Fruit fly (Drosophila melanogaster) whole organism, embryonic: ENCODE results near the gene CG32793.

Source experiments
- Atf6 ChIP-seq: fragments of 200-800 bp; sonication (Bioruptor generic); IDR thresholded peaks from 2 replicates; pipeline ENCODE4 v1.3.6; 2022; ENCODE audit warnings: missing biosample characterization, missing genetic modification characterization
- CG1024 ChIP-seq: fragments of 200-800 bp; sonication (Bioruptor generic); IDR thresholded peaks from 2 replicates; pipeline ENCODE4 v1.3.6; 2022; ENCODE audit warnings: missing biosample characterization, missing genetic modification characterization
- CG11504 ChIP-seq: fragments of 200-800 bp; sonication (Bioruptor generic); optimal IDR thresholded peaks from 3 replicates; lab custom pipeline; 2019; ENCODE audit warnings: missing biosample characterization, mild to moderate bottlenecking, missing genetic modification characterization, moderate library complexity
- CG13296 ChIP-seq: fragments of 200-800 bp; sonication (Bioruptor generic); optimal IDR thresholded peaks from 3 replicates; lab custom pipeline; 2018; ENCODE audit warnings: missing biosample characterization, mild to moderate bottlenecking, missing genetic modification characterization
- CG15514 ChIP-seq: fragments of 200-800 bp; sonication (Bioruptor generic); optimal IDR thresholded peaks from 3 replicates; lab custom pipeline; 2017; ENCODE audit warnings: missing biosample characterization, missing genetic modification characterization, mild to moderate bottlenecking, moderate library complexity, missing genetic modification reagents
- CG17328 ChIP-seq: fragments of 200-800 bp; sonication (Bioruptor generic); IDR thresholded peaks from 2 replicates; pipeline ENCODE4 v1.3.6; 2022; ENCODE audit warnings: missing biosample characterization, missing genetic modification characterization
- CG17361 ChIP-seq: fragments of 200-800 bp; sonication (Bioruptor generic); IDR thresholded peaks from 3 replicates; pipeline ENCODE4 v1.3.6; 2022; ENCODE audit warnings: missing biosample characterization, missing genetic modification characterization
- CG1832 ChIP-seq: fragments of 200-800 bp; sonication (Bioruptor generic); optimal IDR thresholded peaks from 2 replicates; lab custom pipeline; 2017; ENCODE audit warnings: missing biosample characterization, mild to moderate bottlenecking, missing genetic modification characterization, inconsistent platforms
- CG2199 ChIP-seq: fragments of 200-800 bp; sonication (Bioruptor generic); IDR thresholded peaks from 3 replicates; pipeline ENCODE4 v1.3.6; 2022; ENCODE audit warnings: missing biosample characterization, missing genetic modification characterization
- CG31365 ChIP-seq: fragments of 200-800 bp; sonication (Bioruptor generic); optimal IDR thresholded peaks from 2 replicates; lab custom pipeline; 2018; ENCODE audit warnings: missing biosample characterization, mild to moderate bottlenecking, missing genetic modification characterization
- CG5180 ChIP-seq: fragments of 200-800 bp; sonication (Bioruptor generic); optimal IDR thresholded peaks from 3 replicates; lab custom pipeline; 2017; ENCODE audit warnings: missing biosample characterization, missing genetic modification characterization, mild to moderate bottlenecking, moderate library complexity, missing genetic modification reagents
- CG6175 ChIP-seq: fragments of 200-800 bp; sonication (Bioruptor generic); IDR thresholded peaks from 3 replicates; pipeline ENCODE4 v1.3.6; 2022; ENCODE audit warnings: missing biosample characterization, missing genetic modification characterization
- CG7745 ChIP-seq: fragments of 200-800 bp; sonication (Bioruptor generic); optimal IDR thresholded peaks from 2 replicates; lab custom pipeline; 2018; ENCODE audit warnings: missing biosample characterization, mild to moderate bottlenecking, missing genetic modification characterization, moderate library complexity
- CG8281 ChIP-seq: fragments of 200-800 bp; sonication (Bioruptor generic); optimal IDR thresholded peaks from 2 replicates; lab custom pipeline; 2018; ENCODE audit warnings: missing biosample characterization, mild to moderate bottlenecking, missing genetic modification characterization, moderate library complexity
- CG8290 ChIP-seq, 3 experiments: fragments of 200-800 bp; sonication (Bioruptor generic); optimal IDR thresholded peaks; 2 replicates each; lab custom pipeline; 2016 to 2019; ENCODE audit warnings: missing biosample characterization in 3 of 3, missing genetic modification characterization in 3 of 3, mild to moderate bottlenecking in 2 of 3, moderate library complexity in 1 of 3
- CG8944 ChIP-seq: fragments of 200-800 bp; sonication (Bioruptor generic); optimal IDR thresholded peaks from 3 replicates; lab custom pipeline; 2016; ENCODE audit warnings: missing biosample characterization, missing genetic modification characterization
- Deaf1 ChIP-seq: fragments of 200-800 bp; optimal IDR thresholded peaks from 3 replicates; lab custom pipeline; 2019; ENCODE audit warnings: missing biosample characterization, mild to moderate bottlenecking, missing genetic modification characterization, moderate library complexity
- Dek ChIP-seq: fragments of 200-800 bp; sonication (Bioruptor generic); optimal IDR thresholded peaks from 3 replicates; lab custom pipeline; 2019; ENCODE audit warnings: missing biosample characterization, mild to moderate bottlenecking, missing genetic modification characterization, moderate library complexity
- GATAe ChIP-seq: fragments of 200-800 bp; sonication (Bioruptor generic); conservative IDR thresholded peaks from 2 replicates; pipeline ENCODE4 v1.3.6; 2022; ENCODE audit warnings: missing biosample characterization, missing genetic modification characterization
- HLH3B ChIP-seq: fragments of 200-800 bp; sonication (Bioruptor generic); IDR thresholded peaks from 2 replicates; pipeline ENCODE4 v1.3.6; 2022; ENCODE audit warnings: missing biosample characterization, missing genetic modification characterization
- HmgZ ChIP-seq: fragments of 200-800 bp; sonication (Bioruptor generic); optimal IDR thresholded peaks from 2 replicates; lab custom pipeline; 2018; ENCODE audit warnings: missing biosample characterization, mild to moderate bottlenecking, missing genetic modification characterization
- Jarid2 ChIP-seq: fragments of 200-800 bp; sonication (Bioruptor generic); optimal IDR thresholded peaks from 3 replicates; lab custom pipeline; 2017; ENCODE audit warnings: mild to moderate bottlenecking, missing biosample characterization, missing genetic modification reagents, missing genetic modification characterization
- Med ChIP-seq: fragments of 200-800 bp; sonication (Bioruptor generic); peaks from one replicate; lab custom pipeline; 2016; ENCODE audit warnings: missing biosample characterization, missing genetic modification characterization, mild to moderate bottlenecking, inconsistent platforms, moderate library complexity
- Opbp ChIP-seq: fragments of 200-800 bp; sonication (Bioruptor generic); IDR thresholded peaks from 3 replicates; pipeline ENCODE4 v1.3.6; 2022; ENCODE audit warnings: missing biosample characterization, missing genetic modification characterization; ENCODE audit not compliant: partially characterized antibody
- Vsx1 ChIP-seq: fragments of 200-800 bp; sonication (Bioruptor generic); optimal IDR thresholded peaks from 2 replicates; lab custom pipeline; 2017; ENCODE audit warnings: missing biosample characterization, mild to moderate bottlenecking, missing genetic modification characterization, missing genetic modification reagents
- abd-A ChIP-seq: fragments of 200-800 bp; sonication (Bioruptor generic); optimal IDR thresholded peaks from 3 replicates; lab custom pipeline; 2019; ENCODE audit warnings: missing biosample characterization, mild to moderate bottlenecking, missing genetic modification characterization, moderate library complexity
- bab2 ChIP-seq: fragments of 200-800 bp; sonication (Bioruptor generic); optimal IDR thresholded peaks from 2 replicates; lab custom pipeline; 2016; ENCODE audit warnings: missing biosample characterization, missing genetic modification characterization
- bbx ChIP-seq: fragments of 200-800 bp; sonication (Bioruptor generic); IDR thresholded peaks from 2 replicates; pipeline ENCODE4 v1.3.6; 2022; ENCODE audit warnings: missing biosample characterization, missing genetic modification characterization; ENCODE audit not compliant: partially characterized antibody
- ci ChIP-seq: fragments of 200-800 bp; sonication (Bioruptor generic); IDR thresholded peaks from 3 replicates; pipeline ENCODE4 v1.3.6; 2022; ENCODE audit warnings: missing biosample characterization, missing genetic modification characterization
- da ChIP-seq: fragments of 200-800 bp; sonication (Bioruptor generic); optimal IDR thresholded peaks from 2 replicates; lab custom pipeline; 2016; ENCODE audit warnings: missing biosample characterization, missing genetic modification characterization
- dmrt99B ChIP-seq: fragments of 200-800 bp; sonication (Bioruptor generic); optimal IDR thresholded peaks from 2 replicates; lab custom pipeline; 2018; ENCODE audit warnings: missing biosample characterization, mild to moderate bottlenecking, missing genetic modification characterization, moderate library complexity
- en ChIP-seq: fragments of 200-800 bp; sonication (Bioruptor generic); optimal IDR thresholded peaks from 2 replicates; lab custom pipeline; 2016; ENCODE audit warnings: missing biosample characterization, missing genetic modification characterization
- ewg ChIP-seq: fragments of 200-800 bp; sonication (Bioruptor generic); optimal IDR thresholded peaks from 3 replicates; lab custom pipeline; 2017; ENCODE audit warnings: mild to moderate bottlenecking, missing biosample characterization, missing genetic modification reagents, missing genetic modification characterization
- gce ChIP-seq: fragments of 200-800 bp; sonication (Bioruptor generic); IDR thresholded peaks from 3 replicates; pipeline ENCODE4 v1.3.6; 2022; ENCODE audit warnings: missing biosample characterization, missing genetic modification characterization
- her ChIP-seq: fragments of 200-800 bp; sonication (Bioruptor generic); optimal IDR thresholded peaks from 2 replicates; lab custom pipeline; 2016; ENCODE audit warnings: missing biosample characterization, missing genetic modification characterization
- kni ChIP-seq: fragments of 200-800 bp; sonication (Bioruptor generic); optimal IDR thresholded peaks from 3 replicates; lab custom pipeline; 2017; ENCODE audit warnings: mild to moderate bottlenecking, missing biosample characterization, missing genetic modification reagents, missing genetic modification characterization
- nau ChIP-seq: fragments of 200-800 bp; sonication (Bioruptor generic); optimal IDR thresholded peaks from 3 replicates; lab custom pipeline; 2017; ENCODE audit warnings: missing biosample characterization, mild to moderate bottlenecking, missing genetic modification characterization, missing genetic modification reagents
- sens ChIP-seq: fragments of 200-800 bp; sonication (Bioruptor generic); peaks from one replicate; lab custom pipeline; 2016; ENCODE audit warnings: missing biosample characterization, missing genetic modification characterization
- sqz ChIP-seq: fragments of 200-800 bp; sonication (Bioruptor generic); optimal IDR thresholded peaks from 3 replicates; lab custom pipeline; 2018; ENCODE audit warnings: missing biosample characterization, mild to moderate bottlenecking, missing genetic modification characterization
- sr ChIP-seq: fragments of 200-800 bp; sonication (Bioruptor generic); IDR thresholded peaks from 3 replicates; pipeline ENCODE4 v1.3.6; 2022; ENCODE audit warnings: missing biosample characterization, missing genetic modification characterization
- tap ChIP-seq: fragments of 200-800 bp; optimal IDR thresholded peaks from 3 replicates; lab custom pipeline; 2019; ENCODE audit warnings: missing biosample characterization, mild to moderate bottlenecking, missing genetic modification characterization, moderate library complexity
- vvl ChIP-seq: fragments of 200-800 bp; sonication (Bioruptor generic); IDR thresholded peaks from 2 replicates; pipeline ENCODE4 v1.3.6; 2022; ENCODE audit warnings: missing biosample characterization, missing genetic modification characterization
- zfh1 ChIP-seq: fragments of 200-800 bp; sonication (Bioruptor generic); IDR thresholded peaks from 3 replicates; pipeline ENCODE4 v1.3.6; 2022; ENCODE audit warnings: missing biosample characterization, missing genetic modification characterization

The CG32793 gene

DNA sequence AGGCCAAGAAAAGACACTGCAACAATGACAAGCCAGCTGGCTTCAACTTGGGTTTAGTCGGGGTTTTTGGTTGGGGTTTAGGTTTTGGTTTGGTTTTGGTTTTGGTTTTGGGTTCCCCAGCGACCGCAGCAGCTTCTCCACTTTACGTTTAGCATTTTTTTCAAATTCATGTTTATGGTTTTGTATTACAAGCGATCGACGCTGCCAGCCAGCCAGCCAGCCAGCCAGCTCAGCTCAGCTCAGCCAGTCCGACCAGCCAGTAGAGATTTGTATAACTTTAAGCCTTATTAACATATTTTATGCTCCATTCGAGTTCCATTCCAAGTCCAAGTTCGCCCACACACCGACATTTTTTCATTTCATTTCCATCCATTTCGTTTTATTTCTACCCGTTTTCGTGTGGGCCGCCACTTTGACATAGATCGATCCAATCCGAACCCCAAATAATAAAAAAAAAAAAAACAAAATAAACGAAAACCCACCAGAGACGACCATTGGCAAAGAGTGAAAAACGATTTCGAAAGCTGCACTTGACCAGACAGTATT, 34.3 kb downstream of the CG32793 start (continued):
- TF ChIP-seq dmrt99B (no peak), her (GFP tag; lab: Kevin White, UChicago) (no peak), Vsx1 (GFP tag; lab: Kevin White, UChicago) (no peak), ewg (no peak), HmgZ (no peak), CG13296 (GFP tag; lab: Kevin White, UChicago) (no peak), CG8944 (GFP tag; lab: Kevin White, UChicago) (no peak)

DNA sequence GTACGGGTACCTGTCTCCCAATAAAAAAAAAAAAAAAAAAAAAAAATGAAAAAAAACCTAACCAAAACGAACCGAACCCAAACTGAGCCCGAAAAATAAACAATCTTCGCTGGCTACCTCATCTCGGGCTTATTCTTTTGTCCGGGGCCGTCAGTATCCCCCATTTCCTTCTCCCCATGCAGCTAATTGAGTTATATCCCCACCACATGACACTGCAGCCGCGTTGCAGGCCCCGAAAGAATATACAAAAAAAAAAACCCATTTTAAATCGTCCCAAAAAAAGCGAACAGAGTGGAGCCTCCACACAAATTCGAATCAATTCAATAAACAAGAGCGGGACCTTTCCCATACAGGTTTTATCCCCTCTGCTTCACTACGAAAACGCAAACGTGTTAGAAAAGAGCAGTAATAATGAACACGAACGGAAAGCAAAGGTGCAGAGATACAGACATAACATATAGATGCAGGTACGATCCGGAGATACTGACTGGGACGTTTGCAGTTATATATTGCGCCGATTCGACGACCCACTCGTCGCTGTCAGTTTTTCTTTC, 35.2 kb downstream of the CG32793 start:
- TF ChIP-seq Med (GFP tag; lab: Kevin White, UChicago) = no peak
- TF ChIP-seq kni = peak; percentile 33
- TF ChIP-seq HLH3B (GFP tag; lab: Robert Waterston, UW) = no peak
- TF ChIP-seq zfh1 = 0 out of 3 replicates have a peak, but pooled peaks have one; percentile 9
- peak; percentile 81 for TF ChIP-seq sens
- peak; percentile 46 for TF ChIP-seq abd-A (tag; lab: Kevin White, UChicago)
- peak; percentile 77 for TF ChIP-seq sqz (GFP tag; lab: Kevin White, UChicago)

DNA sequence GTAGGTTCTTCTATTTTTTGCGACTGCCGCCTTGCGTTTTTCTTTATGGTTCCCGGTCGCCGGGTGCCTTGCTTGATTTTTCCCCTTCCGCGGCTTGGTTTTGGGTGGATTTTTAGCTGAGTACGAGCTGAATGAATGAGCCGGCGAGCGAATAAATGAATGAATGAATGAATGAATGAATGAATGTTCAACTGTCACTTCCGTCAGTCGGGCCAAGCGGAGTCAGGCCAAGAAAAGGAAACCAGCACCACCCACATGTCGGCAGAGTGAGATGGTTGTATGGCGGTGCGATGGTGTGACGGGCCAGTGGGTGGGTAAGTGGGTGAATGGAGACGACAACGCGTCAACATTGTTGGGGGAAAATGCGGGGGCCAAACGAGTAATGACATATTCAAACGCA, 39.4 kb downstream of the CG32793 start:
- TF ChIP-seq Med (GFP tag; lab: Kevin White, UChicago) (peak; percentile 49), bab2 (no peak), CG5180 (GFP tag; lab: Kevin White, UChicago) (peak; percentile 13), CG8281 (tag; lab: Kevin White, UChicago) (peak; percentile 94), GATAe (no peak), sr (GFP tag; lab: Robert Waterston, UW) (0 out of 3 replicates have a peak, but pooled peaks have one; percentile 46), tap (tag; lab: Kevin White, UChicago) (no peak)

DNA sequence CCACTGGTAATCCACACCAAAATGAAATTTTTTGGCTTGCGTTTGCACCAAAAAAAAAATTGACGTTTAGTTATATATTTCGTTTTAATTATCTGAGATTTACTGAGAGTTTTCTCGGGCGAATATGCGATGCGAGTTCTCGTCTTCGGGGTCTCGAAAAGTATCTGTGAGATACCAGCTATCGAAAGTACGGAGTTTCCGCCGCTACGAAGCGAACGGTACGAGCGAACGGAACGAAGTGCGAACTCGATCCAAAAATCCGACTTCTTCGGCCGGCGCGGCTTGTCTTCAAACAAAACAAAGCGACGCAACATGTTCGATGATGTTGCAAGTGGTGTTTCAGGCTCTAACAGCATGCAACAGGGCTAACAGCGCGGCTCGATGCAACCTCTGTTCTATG, 44.0 kb downstream of the CG32793 start, which contains the start of gene rst:
rst (minus strand) TSS at position 242 of the 400 bp plus-strand sequence.
- no peak for TF ChIP-seq en (GFP tag; lab: Kevin White, UChicago)
- TF ChIP-seq Jarid2 (GFP tag; lab: Kevin White, UChicago) = peak; percentile 89
- TF ChIP-seq Dek (tag; lab: Kevin White, UChicago) = no peak
- TF ChIP-seq CG2199 = peak; percentile 33; the same call in 2 of the 3 replicates
- no peak for TF ChIP-seq CG8290 (GFP tag; optimal IDR thresholded peaks at IDR 0.05; lab: Kevin White, UChicago)
- TF ChIP-seq CG8290 (tag; optimal IDR thresholded peaks at IDR 0.05; lab: Kevin White, UChicago) = peak in 1 of 2 experiments; percentile 44
- TF ChIP-seq CG6175 (GFP tag; lab: Robert Waterston, UW) = no peak; the same call in 2 of the 3 replicates
- TF ChIP-seq ci (GFP tag; lab: Robert Waterston, UW) = peak; percentile 37; the same call in 1 of the 3 replicates
- TF ChIP-seq CG15514 (GFP tag; lab: Kevin White, UChicago) = peak; percentile 4
- 0 out of 3 replicates have a peak, but pooled peaks have one; percentile 32 for TF ChIP-seq Opbp (GFP tag; lab: Robert Waterston, UW)
- TF ChIP-seq Atf6 (GFP tag; lab: Robert Waterston, UW) = 0 out of 2 replicates have a peak, but pooled peaks have one; percentile 20
- peak; percentile 15 for TF ChIP-seq CG11504
- TF ChIP-seq CG1024 (GFP tag; lab: Robert Waterston, UW) = 0 out of 2 replicates have a peak, but pooled peaks have one; percentile 14
- peak; percentile 41; the same call in 1 of the 2 replicates for TF ChIP-seq CG17328 (GFP tag; lab: Robert Waterston, UW)
- no peak for TF ChIP-seq da (GFP tag; lab: Kevin White, UChicago)
- peak; percentile 4 for TF ChIP-seq sqz (GFP tag; lab: Kevin White, UChicago)
- peak; percentile 85 for TF ChIP-seq Deaf1 (tag; lab: Kevin White, UChicago)
- TF ChIP-seq gce = peak; percentile 34; the same call in 1 of the 3 replicates
- peak; percentile 28 for TF ChIP-seq nau (GFP tag; lab: Kevin White, UChicago)
- TF ChIP-seq CG17361 = 0 out of 3 replicates have a peak, but pooled peaks have one; percentile 20
- peak; percentile 40 for TF ChIP-seq vvl
- peak; percentile 99 for TF ChIP-seq CG5180 (GFP tag; lab: Kevin White, UChicago)
- TF ChIP-seq Med (GFP tag; lab: Kevin White, UChicago) = peak; percentile 68
- TF ChIP-seq CG7745 (tag; lab: Kevin White, UChicago) = no peak
- peak; percentile 48; the same call in 1 of the 2 replicates for TF ChIP-seq bbx
- TF ChIP-seq CG1832 (GFP tag; lab: Kevin White, UChicago) = no peak
- TF ChIP-seq CG31365 (tag; lab: Kevin White, UChicago) = no peak
